Worm (Caenorhabditis elegans): ENCODE measurements around the gene col-83.

DNA sequence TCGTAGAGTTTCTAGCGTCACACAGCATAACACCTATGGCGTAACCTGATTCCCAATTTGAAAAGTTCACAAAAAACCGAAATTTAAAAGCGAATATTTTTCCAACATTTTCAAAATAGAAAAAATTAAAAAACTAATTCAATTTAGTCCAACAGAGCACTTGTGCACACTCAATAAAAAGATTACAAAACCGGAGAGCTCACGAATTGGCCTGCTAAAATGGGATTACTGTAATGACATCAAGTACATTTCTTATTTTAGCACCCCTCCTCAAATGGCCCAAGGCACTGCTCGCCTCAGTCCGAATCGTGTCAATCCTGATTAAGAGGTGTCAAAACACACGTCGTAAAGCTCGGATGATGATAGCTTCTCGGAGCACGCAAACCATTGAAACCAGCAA lies 13.0 kb downstream of the col-83 start:
- TF ChIP-seq nhr-12 (tag; optimal IDR thresholded peaks at IDR 0.05) (no peak), zag-1 (tag; optimal IDR thresholded peaks at IDR 0.05) (no peak), snpc-4 (tag; optimal IDR thresholded peaks at IDR 0.05) (no peak), nhr-11 (tag; optimal IDR thresholded peaks at IDR 0.05) (no peak), nhr-25 (tag; optimal IDR thresholded peaks at IDR 0.05) (no peak), egl-5 (tag; optimal IDR thresholded peaks at IDR 0.05) (no peak), skn-1 (tag; optimal IDR thresholded peaks at IDR 0.05) (no peak), fkh-10 (GFP tag; optimal IDR thresholded peaks at IDR 0.05) (no peak), aly-2 (tag; optimal IDR thresholded peaks at IDR 0.05) (no peak), unc-39 (tag; optimal IDR thresholded peaks at IDR 0.05) (no peak)

Measured in whole organism, L3 larva.